Worm (Caenorhabditis elegans): Measurements from ENCODE around the gene F45F2.11.
"Not testable (repeated sequence)": the region's sequence is repeated elsewhere in the genome, so short reads cannot be mapped to it uniquely, and the experiment has no call there.

F45F2.11 gene

ce11 chrV:8533916-8534315 lies 13.2 kb upstream of the F45F2.11 start:
- TF ChIP-seq nhr-12 (tag; optimal IDR thresholded peaks at IDR 0.05), result no peak

ce11 chrV:8533067-8533466 lies 12.4 kb upstream of the F45F2.11 start, which contains the start of the genes his-8 and his-7:
Gene his-8 (minus strand): TSS chrV:8533086.
Gene his-7 (plus strand): TSS chrV:8533379.
- not testable (repeated sequence) for TF ChIP-seq elt-3, nhr-12, nhr-10 (tag; optimal IDR thresholded peaks at IDR 0.05)

- TF ChIP-seq Y55F3AM.14 (GFP tag; optimal IDR thresholded peaks at IDR 0.05) (no peak), snpc-4 (tag; optimal IDR thresholded peaks at IDR 0.05) (no peak), gmeb-1 (tag; optimal IDR thresholded peaks at IDR 0.05) (no peak), nhr-23 (tag; optimal IDR thresholded peaks at IDR 0.05) (no peak), unc-55 (GFP tag; optimal IDR thresholded peaks at IDR 0.05) (no peak), ceh-82 (tag; optimal IDR thresholded peaks at IDR 0.05) (no peak), C34F6.9 (tag; optimal IDR thresholded peaks at IDR 0.05) (no peak), nhr-25 (tag; optimal IDR thresholded peaks at IDR 0.05) (no peak), nhr-10 (tag; optimal IDR thresholded peaks at IDR 0.05) (no peak), alr-1 (tag; optimal IDR thresholded peaks at IDR 0.05) (no peak), lin-13 (GFP tag; optimal IDR thresholded peaks at IDR 0.05) (no peak), ztf-4 (tag; optimal IDR thresholded peaks at IDR 0.05) (no peak), ztf-11 (tag; optimal IDR thresholded peaks at IDR 0.05) (no peak), lin-11 (tag; optimal IDR thresholded peaks at IDR 0.05) (no peak), ama-1 (optimal IDR thresholded peaks at IDR 0.05) (no peak), ZK546.5 (tag; optimal IDR thresholded peaks at IDR 0.05) (no peak)
These were observed 8.5 kb upstream of the F45F2.11 start, which contains the start of gene otpl-5 for ce11 chrV:8529219-8529618. Gene otpl-5 (plus strand): TSS chrV:8529519.

ce11 chrV:8525774-8526173 lies 5.1 kb upstream of the F45F2.11 start, which contains the start of gene otpl-6:
Gene otpl-6 (plus strand): TSS chrV:8526074.
- no peak for TF ChIP-seq C34F6.9 (tag; optimal IDR thresholded peaks at IDR 0.05)
- no peak for TF ChIP-seq nhr-12 (tag; optimal IDR thresholded peaks at IDR 0.05)
- TF ChIP-seq ama-1 (optimal IDR thresholded peaks at IDR 0.05), result no peak
- no peak for TF ChIP-seq ztf-4 (tag; optimal IDR thresholded peaks at IDR 0.05)
- TF ChIP-seq alr-1 (tag; optimal IDR thresholded peaks at IDR 0.05), result no peak
- TF ChIP-seq elt-3 (tag; optimal IDR thresholded peaks at IDR 0.05), result no peak
- TF ChIP-seq aly-2 (tag; optimal IDR thresholded peaks at IDR 0.05), result no peak
- no peak for TF ChIP-seq skn-1 (tag; optimal IDR thresholded peaks at IDR 0.05)
- no peak for TF ChIP-seq snpc-4 (tag; optimal IDR thresholded peaks at IDR 0.05)
- no peak for TF ChIP-seq elt-1 (tag; optimal IDR thresholded peaks at IDR 0.05)
- no peak for TF ChIP-seq dmd-4 (tag; optimal IDR thresholded peaks at IDR 0.05)
- TF ChIP-seq fos-1 (tag; optimal IDR thresholded peaks at IDR 0.05), result no peak

DNA sequence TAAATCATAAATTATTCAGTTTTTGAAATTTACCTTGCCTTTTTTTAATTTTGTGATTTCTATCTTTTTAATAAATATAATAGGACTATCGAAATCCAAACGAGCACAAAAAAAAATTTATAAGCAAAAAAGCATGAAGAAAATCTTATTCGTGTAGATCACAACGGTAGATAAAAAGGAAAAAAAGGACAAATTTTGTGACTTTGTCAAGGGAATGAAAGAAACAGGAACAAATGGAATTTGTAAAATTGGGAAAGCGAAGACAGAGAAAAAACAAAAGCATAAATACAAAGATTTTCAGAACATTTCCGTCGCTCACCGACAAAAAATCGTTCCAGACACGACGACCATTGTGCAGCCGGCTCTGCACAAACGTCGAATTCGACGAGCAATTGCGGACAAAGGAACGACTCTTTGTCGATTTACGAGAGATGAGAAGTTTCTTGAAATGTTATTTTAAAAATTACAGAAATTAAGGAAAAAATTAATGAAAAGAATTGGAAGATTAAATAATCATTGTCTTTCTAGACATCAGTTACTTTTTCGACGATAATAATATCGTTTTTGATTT lies 1.8 kb downstream of the F45F2.11 start, which contains the start of gene F45F2.10:
Gene F45F2.10 (minus strand): TSS at position 51 of the 571 bp plus-strand sequence.
- no peak for TF ChIP-seq unc-62 (GFP tag; optimal IDR thresholded peaks at IDR 0.05)
- TF ChIP-seq R02D3.7 (tag; optimal IDR thresholded peaks at IDR 0.05), result peak; percentile 6
- TF ChIP-seq nhr-11 (tag; optimal IDR thresholded peaks at IDR 0.05), result no peak
- peak; percentile 1 for TF ChIP-seq nhr-129 (tag; optimal IDR thresholded peaks at IDR 0.05)
- TF ChIP-seq nhr-10 (tag; optimal IDR thresholded peaks at IDR 0.05), result no peak
- peak; percentile 30 for TF ChIP-seq snpc-4 (tag; optimal IDR thresholded peaks at IDR 0.05)

DNA sequence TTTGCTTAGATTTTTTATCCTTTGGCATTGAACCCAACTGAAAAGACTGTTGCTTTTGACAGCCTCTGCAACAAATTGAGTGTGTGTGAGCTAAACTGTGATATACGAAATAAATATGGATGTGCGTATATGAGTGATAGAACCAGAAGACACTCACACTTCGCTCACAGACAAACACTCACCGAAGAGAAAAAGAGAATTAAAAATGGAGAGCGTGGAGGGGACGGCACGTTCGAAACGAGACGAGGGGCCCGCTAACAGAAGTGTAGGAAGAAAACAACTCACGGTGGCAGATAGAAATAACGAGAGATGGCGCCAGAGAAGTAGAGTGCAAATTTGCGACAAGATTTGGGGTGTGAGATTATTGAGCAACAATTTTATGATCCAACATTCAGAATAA lies 2.4 kb downstream of the F45F2.11 start:
- TF ChIP-seq unc-62 (GFP tag; optimal IDR thresholded peaks at IDR 0.05) (no peak), alr-1 (tag; optimal IDR thresholded peaks at IDR 0.05) (no peak), ztf-1 (GFP tag; conservative IDR thresholded peaks at IDR 0.05) (no peak), dmd-4 (tag; optimal IDR thresholded peaks at IDR 0.05) (no peak), R02D3.7 (tag; optimal IDR thresholded peaks at IDR 0.05) (no peak), egl-27 (tag; optimal IDR thresholded peaks at IDR 0.05) (no peak), crh-2 (tag; optimal IDR thresholded peaks at IDR 0.05) (peak; percentile 20), mbf-1 (tag; optimal IDR thresholded peaks at IDR 0.05) (no peak), lin-39 (tag; optimal IDR thresholded peaks at IDR 0.05) (no peak), fos-1 (tag; optimal IDR thresholded peaks at IDR 0.05) (peak; percentile 19), nhr-77 (tag; optimal IDR thresholded peaks at IDR 0.05) (no peak), Y55F3AM.14 (GFP tag; optimal IDR thresholded peaks at IDR 0.05) (no peak), aly-2 (tag; optimal IDR thresholded peaks at IDR 0.05) (no peak), sem-4 (tag; optimal IDR thresholded peaks at IDR 0.05) (no peak), ceh-16 (tag; optimal IDR thresholded peaks at IDR 0.05) (no peak), peb-1 (tag; optimal IDR thresholded peaks at IDR 0.05) (no peak), mab-5 (tag; optimal IDR thresholded peaks at IDR 0.05) (no peak), ama-1 (optimal IDR thresholded peaks at IDR 0.05) (no peak), elt-1 (tag; optimal IDR thresholded peaks at IDR 0.05) (no peak), C34F6.9 (tag; optimal IDR thresholded peaks at IDR 0.05) (peak; percentile 53), ztf-11 (tag; optimal IDR thresholded peaks at IDR 0.05) (no peak), nhr-6 (tag; optimal IDR thresholded peaks at IDR 0.05) (no peak), ZK546.5 (tag; optimal IDR thresholded peaks at IDR 0.05) (no peak), nhr-129 (tag; optimal IDR thresholded peaks at IDR 0.05) (peak; percentile 70), nhr-10 (tag; optimal IDR thresholded peaks at IDR 0.05) (no peak), sma-9 (GFP tag; optimal IDR thresholded peaks at IDR 0.05) (peak; percentile 29), sma-9 (tag; optimal IDR thresholded peaks at IDR 0.05) (no peak), nhr-21 (tag; optimal IDR thresholded peaks at IDR 0.05) (no peak), sma-3 (GFP tag; optimal IDR thresholded peaks at IDR 0.05) (no peak)
